Fruit fly (Drosophila melanogaster): Measurements from ENCODE around the gene CG33645.

DNA sequence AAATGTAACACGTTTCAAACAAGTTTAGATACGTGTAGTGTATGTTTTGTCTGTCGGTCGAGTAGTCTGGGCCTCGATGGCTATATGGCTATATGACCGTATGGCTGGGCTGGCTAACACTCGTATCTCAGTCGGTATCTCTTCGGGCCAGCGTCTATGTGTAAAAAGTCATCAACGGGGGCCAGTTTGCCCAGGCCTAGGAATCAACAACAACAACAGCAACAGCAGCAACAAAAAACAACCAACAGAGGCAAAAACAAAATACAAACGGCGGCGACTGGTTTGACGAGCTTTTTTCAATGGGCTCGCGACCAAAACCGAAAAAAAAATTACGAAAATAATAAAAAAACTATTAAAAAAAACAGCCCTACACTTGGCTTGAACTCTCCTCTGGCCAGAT, 13.1 kb downstream of the CG33645 start:
- TF ChIP-seq CG4496 (GFP tag; IDR thresholded peaks at IDR 0.05): peak; percentile 82
- TF ChIP-seq Pif1A (GFP tag; optimal IDR thresholded peaks at IDR 0.05): peak; percentile 59
- TF ChIP-seq Ets98B (GFP tag; IDR thresholded peaks at IDR 0.05): peak; percentile 79
- TF ChIP-seq D1 (tag; optimal IDR thresholded peaks at IDR 0.05): peak; percentile 52
- no peak for TF ChIP-seq CG10348 (GFP tag; IDR thresholded peaks at IDR 0.05)
- peak; percentile 67 for TF ChIP-seq CG9948 (tag; optimal IDR thresholded peaks at IDR 0.05)
- TF ChIP-seq EcR (GFP tag; optimal IDR thresholded peaks at IDR 0.05): peak; percentile 66
- peak; percentile 67; the same call in 1 of the 2 replicates for TF ChIP-seq CG32121 (GFP tag; IDR thresholded peaks at IDR 0.05)
- TF ChIP-seq Pif1B (GFP tag; optimal IDR thresholded peaks at IDR 0.05): peak; percentile 65
- TF ChIP-seq rn (GFP tag; IDR thresholded peaks at IDR 0.05): peak; percentile 3; the same call in 1 of the 2 replicates
- TF ChIP-seq fd96Ca (GFP tag; IDR thresholded peaks at IDR 0.05): peak; percentile 59; the same call in 2 of the 3 replicates

Measured in whole organism, pupa.